Worm (Caenorhabditis elegans) whole organism, early embryonic: ENCODE measurements around the gene F44D12.10.

Source experiments
- F13C5.2 ChIP-seq: sonication (generic microtip); optimal IDR thresholded peaks from 2 replicates; lab custom pipeline; 2017; ENCODE audit warnings: mild to moderate bottlenecking, missing genetic modification characterization, inconsistent platforms, missing compliant biosample characterization
- ama-1 ChIP-seq: fragments of 150-350 bp; optimal IDR thresholded peaks from 2 replicates; lab custom pipeline; 2014
- ceh-36 ChIP-seq: sonication (generic microtip); optimal IDR thresholded peaks from 2 replicates; lab custom pipeline; 2016; ENCODE audit warnings: missing genetic modification characterization, inconsistent platforms, missing compliant biosample characterization
- flt-1 ChIP-seq: fragments of 200-800 bp; sonication (Bioruptor generic); IDR thresholded peaks from 2 replicates; pipeline ENCODE4 v1.3.6; 2022; ENCODE audit warnings: missing genetic modification characterization, missing compliant biosample characterization
- hmbx-1 ChIP-seq: sonication (generic microtip); optimal IDR thresholded peaks from 2 replicates; lab custom pipeline; 2016; ENCODE audit warnings: mild to moderate bottlenecking, missing genetic modification characterization, missing compliant biosample characterization
- hmg-4 ChIP-seq: fragments of 200-800 bp; sonication (Bioruptor generic); optimal IDR thresholded peaks from 2 replicates; lab custom pipeline; 2018; ENCODE audit warnings: mild to moderate bottlenecking, missing genetic modification characterization, missing compliant biosample characterization
- pes-1 ChIP-seq: fragments of 200-800 bp; sonication (Bioruptor generic); IDR thresholded peaks from 2 replicates; pipeline ENCODE4 v1.3.6; 2022; ENCODE audit warnings: missing genetic modification reagents, missing genetic modification characterization, missing compliant biosample characterization
- sea-1 ChIP-seq: fragments of 200-800 bp; sonication (Bioruptor generic); conservative IDR thresholded peaks from 2 replicates; pipeline ENCODE4 v1.3.6; 2022; ENCODE audit warnings: missing genetic modification characterization, missing compliant biosample characterization
- tbx-11 ChIP-seq: fragments of 200-800 bp; sonication (Bioruptor generic); IDR thresholded peaks from 2 replicates; pipeline ENCODE4 v1.3.6; 2022; ENCODE audit warnings: missing genetic modification characterization, missing compliant biosample characterization

DNA sequence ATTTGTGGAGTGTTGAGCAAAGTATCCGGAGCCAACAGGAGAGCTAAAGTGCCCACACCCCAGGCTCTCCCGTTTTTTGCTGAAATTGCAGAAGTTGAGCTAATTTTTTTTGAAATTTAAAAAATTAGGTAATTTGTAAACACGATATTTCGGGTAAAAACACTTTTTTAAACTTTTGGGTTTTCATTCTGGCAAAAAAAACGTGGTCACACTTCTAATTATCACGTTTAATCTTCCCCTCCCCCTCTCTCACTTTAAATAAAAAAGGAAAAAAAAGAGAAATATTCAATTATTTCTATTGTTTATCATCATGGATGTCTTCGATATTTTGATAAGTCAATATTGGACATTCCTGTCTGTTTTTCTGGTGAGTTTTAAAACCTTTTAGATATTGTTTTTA, 3.8 kb downstream of the F44D12.10 start, which contains the start of gene F44D12.6:
- no peak for TF ChIP-seq ama-1 (lab: Kevin White, UChicago)
- no peak for TF ChIP-seq hmg-4 (GFP tag; lab: Kevin White, UChicago)
- no peak for TF ChIP-seq hmbx-1 (tag; lab: Kevin White, UChicago)
- TF ChIP-seq tbx-11 (GFP tag; lab: Robert Waterston, UW), result no peak
- TF ChIP-seq pes-1 (GFP tag; lab: Robert Waterston, UW), result no peak
- no peak for TF ChIP-seq ceh-36 (tag; lab: Kevin White, UChicago)
- TF ChIP-seq flt-1 (GFP tag; lab: Robert Waterston, UW), result no peak
- TF ChIP-seq F13C5.2, result no peak
- no peak for TF ChIP-seq sea-1 (GFP tag; lab: Robert Waterston, UW)
